Fruit fly (Drosophila melanogaster) whole organism, embryonic: Measurements from ENCODE around the gene ab.

Source experiments
- Atf3 ChIP-seq: fragments of 200-800 bp; sonication (Bioruptor generic); optimal IDR thresholded peaks from 3 replicates; lab custom pipeline; 2016; ENCODE audit warnings: missing biosample characterization, missing genetic modification characterization
- CG11093 ChIP-seq: fragments of 200-800 bp; sonication (Bioruptor generic); IDR thresholded peaks from 3 replicates; pipeline ENCODE4 v1.3.6; 2022; ENCODE audit warnings: missing biosample characterization, missing genetic modification characterization
- CG12744 ChIP-seq: fragments of 200-800 bp; sonication (Bioruptor generic); optimal IDR thresholded peaks from 2 replicates; lab custom pipeline; 2016; ENCODE audit warnings: missing biosample characterization, missing genetic modification characterization
- CG12769 ChIP-seq: fragments of 200-800 bp; sonication (Bioruptor generic); optimal IDR thresholded peaks from 2 replicates; lab custom pipeline; 2019; ENCODE audit warnings: missing biosample characterization, mild to moderate bottlenecking, missing genetic modification characterization, moderate library complexity
- CG16815 ChIP-seq: fragments of 200-800 bp; sonication (Bioruptor generic); optimal IDR thresholded peaks from 3 replicates; lab custom pipeline; 2017; ENCODE audit warnings: missing biosample characterization, mild to moderate bottlenecking, missing genetic modification characterization
- CG16863 ChIP-seq: fragments of 200-800 bp; sonication (Bioruptor generic); optimal IDR thresholded peaks from 3 replicates; lab custom pipeline; 2016; ENCODE audit warnings: missing biosample characterization, missing genetic modification characterization
- CG18599 ChIP-seq: fragments of 200-800 bp; sonication (Bioruptor generic); optimal IDR thresholded peaks from 3 replicates; lab custom pipeline; 2017; ENCODE audit warnings: missing biosample characterization, missing genetic modification characterization, mild to moderate bottlenecking, moderate library complexity, missing genetic modification reagents
- CG34376 ChIP-seq: fragments of 200-800 bp; sonication (Bioruptor generic); optimal IDR thresholded peaks from 2 replicates; lab custom pipeline; 2018; ENCODE audit warnings: missing biosample characterization, mild to moderate bottlenecking, missing genetic modification characterization
- CG3838 ChIP-seq: fragments of 200-800 bp; sonication (Bioruptor generic); optimal IDR thresholded peaks from 3 replicates; lab custom pipeline; 2016; ENCODE audit warnings: missing biosample characterization, missing genetic modification characterization
- CG43689 ChIP-seq: fragments of 200-800 bp; sonication (Bioruptor generic); IDR thresholded peaks from 2 replicates; pipeline ENCODE4 v1.3.6; 2022; ENCODE audit warnings: missing biosample characterization, missing genetic modification characterization
- CG5180 ChIP-seq: fragments of 200-800 bp; sonication (Bioruptor generic); optimal IDR thresholded peaks from 3 replicates; lab custom pipeline; 2017; ENCODE audit warnings: missing biosample characterization, missing genetic modification characterization, mild to moderate bottlenecking, moderate library complexity, missing genetic modification reagents
- CG6175 ChIP-seq: fragments of 200-800 bp; sonication (Bioruptor generic); IDR thresholded peaks from 3 replicates; pipeline ENCODE4 v1.3.6; 2022; ENCODE audit warnings: missing biosample characterization, missing genetic modification characterization
- CG7987 ChIP-seq: fragments of 200-800 bp; sonication (Bioruptor generic); optimal IDR thresholded peaks from 2 replicates; lab custom pipeline; 2018; ENCODE audit warnings: missing biosample characterization, mild to moderate bottlenecking, missing genetic modification characterization, moderate library complexity
- CG9932 ChIP-seq: fragments of 200-800 bp; sonication (Bioruptor generic); IDR thresholded peaks from 2 replicates; pipeline ENCODE4 v1.3.6; 2022; ENCODE audit warnings: missing biosample characterization, missing genetic modification characterization
- Deaf1 ChIP-seq: fragments of 200-800 bp; optimal IDR thresholded peaks from 3 replicates; lab custom pipeline; 2019; ENCODE audit warnings: missing biosample characterization, mild to moderate bottlenecking, missing genetic modification characterization, moderate library complexity
- Doc2 ChIP-seq: fragments of 200-800 bp; sonication (Bioruptor generic); IDR thresholded peaks from 2 replicates; pipeline ENCODE4 v1.3.6; 2022; ENCODE audit warnings: missing biosample characterization, missing genetic modification characterization
- E2f2 ChIP-seq: fragments of 200-800 bp; sonication (Bioruptor generic); IDR thresholded peaks from 2 replicates; pipeline ENCODE4 v1.3.6; 2022; ENCODE audit warnings: missing biosample characterization, missing genetic modification characterization
- Fer1 ChIP-seq: fragments of 200-800 bp; sonication (Bioruptor generic); optimal IDR thresholded peaks from 2 replicates; lab custom pipeline; 2017; ENCODE audit warnings: missing biosample characterization, mild to moderate bottlenecking, missing genetic modification characterization
- Fer3 ChIP-seq: fragments of 200-800 bp; sonication (Bioruptor generic); optimal IDR thresholded peaks from 2 replicates; lab custom pipeline; 2018; ENCODE audit warnings: missing biosample characterization, mild to moderate bottlenecking, missing genetic modification characterization, moderate library complexity
- GATAe ChIP-seq: fragments of 200-800 bp; sonication (Bioruptor generic); conservative IDR thresholded peaks from 2 replicates; pipeline ENCODE4 v1.3.6; 2022; ENCODE audit warnings: missing biosample characterization, missing genetic modification characterization
- HLH3B ChIP-seq: fragments of 200-800 bp; sonication (Bioruptor generic); IDR thresholded peaks from 2 replicates; pipeline ENCODE4 v1.3.6; 2022; ENCODE audit warnings: missing biosample characterization, missing genetic modification characterization
- Jarid2 ChIP-seq: fragments of 200-800 bp; sonication (Bioruptor generic); optimal IDR thresholded peaks from 3 replicates; lab custom pipeline; 2017; ENCODE audit warnings: mild to moderate bottlenecking, missing biosample characterization, missing genetic modification reagents, missing genetic modification characterization
- Med ChIP-seq: fragments of 200-800 bp; sonication (Bioruptor generic); peaks from one replicate; lab custom pipeline; 2016; ENCODE audit warnings: missing biosample characterization, missing genetic modification characterization, mild to moderate bottlenecking, inconsistent platforms, moderate library complexity
- NK7.1 ChIP-seq: fragments of 200-800 bp; sonication (Bioruptor generic); optimal IDR thresholded peaks from 3 replicates; lab custom pipeline; 2016; ENCODE audit warnings: missing biosample characterization, missing genetic modification characterization
- Neu2 ChIP-seq: fragments of 200-800 bp; sonication (Bioruptor generic); optimal IDR thresholded peaks from 3 replicates; lab custom pipeline; 2016; ENCODE audit warnings: missing biosample characterization, missing genetic modification characterization, borderline replicate concordance
- NfI ChIP-seq: fragments of 200-800 bp; sonication (Bioruptor generic); optimal IDR thresholded peaks from 3 replicates; lab custom pipeline; 2018; ENCODE audit warnings: missing biosample characterization, mild to moderate bottlenecking, missing genetic modification characterization, moderate library complexity
- caup ChIP-seq: fragments of 200-800 bp; sonication (Bioruptor generic); optimal IDR thresholded peaks from 3 replicates; lab custom pipeline; 2017; ENCODE audit warnings: missing biosample characterization, mild to moderate bottlenecking, missing genetic modification characterization, moderate library complexity; ENCODE audit not compliant: severe bottlenecking
- ci ChIP-seq: fragments of 200-800 bp; sonication (Bioruptor generic); IDR thresholded peaks from 3 replicates; pipeline ENCODE4 v1.3.6; 2022; ENCODE audit warnings: missing biosample characterization, missing genetic modification characterization
- cwo ChIP-seq: fragments of 200-800 bp; sonication (Bioruptor generic); optimal IDR thresholded peaks from 3 replicates; lab custom pipeline; 2017; ENCODE audit warnings: missing biosample characterization, missing genetic modification characterization, mild to moderate bottlenecking, moderate library complexity, missing genetic modification reagents
- dati ChIP-seq: fragments of 200-800 bp; sonication (Bioruptor generic); IDR thresholded peaks from 2 replicates; pipeline ENCODE4 v1.3.6; 2022; ENCODE audit warnings: missing biosample characterization, missing genetic modification characterization
- dmrt11E ChIP-seq: fragments of 200-800 bp; sonication (Bioruptor generic); optimal IDR thresholded peaks from 3 replicates; lab custom pipeline; 2018; ENCODE audit warnings: missing biosample characterization, mild to moderate bottlenecking, missing genetic modification characterization, moderate library complexity
- dmrt99B ChIP-seq: fragments of 200-800 bp; sonication (Bioruptor generic); optimal IDR thresholded peaks from 2 replicates; lab custom pipeline; 2018; ENCODE audit warnings: missing biosample characterization, mild to moderate bottlenecking, missing genetic modification characterization, moderate library complexity
- eyg ChIP-seq: fragments of 200-800 bp; sonication (Bioruptor generic); optimal IDR thresholded peaks from 3 replicates; lab custom pipeline; 2016; ENCODE audit warnings: missing biosample characterization, missing genetic modification characterization
- fd64A ChIP-seq: fragments of 200-800 bp; sonication (Bioruptor generic); optimal IDR thresholded peaks from 3 replicates; lab custom pipeline; 2018; ENCODE audit warnings: missing biosample characterization, mild to moderate bottlenecking, missing genetic modification characterization
- ftz-f1 ChIP-seq: fragments of 200-800 bp; sonication (Bioruptor generic); optimal IDR thresholded peaks from 2 replicates; lab custom pipeline; 2016; ENCODE audit warnings: missing biosample characterization, missing genetic modification characterization
- gcm2 ChIP-seq: fragments of 200-800 bp; sonication (Bioruptor generic); optimal IDR thresholded peaks from 2 replicates; lab custom pipeline; 2016; ENCODE audit warnings: missing biosample characterization, missing genetic modification characterization
- gsb ChIP-seq: fragments of 200-800 bp; sonication (Bioruptor generic); IDR thresholded peaks from 2 replicates; pipeline ENCODE4 v1.3.6; 2022; ENCODE audit warnings: missing biosample characterization, missing genetic modification characterization
- lab ChIP-seq: fragments of 200-800 bp; sonication (Bioruptor generic); optimal IDR thresholded peaks from 3 replicates; lab custom pipeline; 2017; ENCODE audit warnings: missing biosample characterization, missing genetic modification characterization, mild to moderate bottlenecking, moderate library complexity, missing genetic modification reagents
- pfk ChIP-seq: fragments of 200-800 bp; sonication (Bioruptor generic); optimal IDR thresholded peaks from 2 replicates; lab custom pipeline; 2018; ENCODE audit warnings: missing biosample characterization, mild to moderate bottlenecking, missing genetic modification characterization, moderate library complexity
- pnt ChIP-seq: fragments of 200-800 bp; sonication (Bioruptor generic); optimal IDR thresholded peaks from 3 replicates; lab custom pipeline; 2016; ENCODE audit warnings: missing biosample characterization, missing genetic modification characterization
- ranshi ChIP-seq: fragments of 200-800 bp; sonication (Bioruptor generic); IDR thresholded peaks from 2 replicates; pipeline ENCODE4 v1.3.6; 2022; ENCODE audit warnings: missing biosample characterization, missing genetic modification characterization
- sima ChIP-seq: fragments of 200-800 bp; sonication (Bioruptor generic); optimal IDR thresholded peaks from 2 replicates; lab custom pipeline; 2016; ENCODE audit warnings: missing biosample characterization, missing genetic modification characterization
- sob ChIP-seq: fragments of 200-800 bp; sonication (Bioruptor generic); IDR thresholded peaks from 2 replicates; pipeline ENCODE4 v1.3.6; 2022; ENCODE audit warnings: missing biosample characterization, missing genetic modification characterization
- stc ChIP-seq: fragments of 200-800 bp; sonication (Bioruptor generic); IDR thresholded peaks from 2 replicates; pipeline ENCODE4 v1.3.6; 2022; ENCODE audit warnings: missing biosample characterization, missing genetic modification characterization
- unpg ChIP-seq: fragments of 200-800 bp; sonication (Bioruptor generic); optimal IDR thresholded peaks from 3 replicates; lab custom pipeline; 2018; ENCODE audit warnings: missing biosample characterization, mild to moderate bottlenecking, missing genetic modification characterization, moderate library complexity
- vfl ChIP-seq: fragments of 200-800 bp; sonication (Bioruptor generic); optimal IDR thresholded peaks from 2 replicates; lab custom pipeline; 2016; ENCODE audit warnings: missing biosample characterization, missing genetic modification characterization
- vvl ChIP-seq: fragments of 200-800 bp; sonication (Bioruptor generic); IDR thresholded peaks from 2 replicates; pipeline ENCODE4 v1.3.6; 2022; ENCODE audit warnings: missing biosample characterization, missing genetic modification characterization
- yki ChIP-seq: fragments of >200 bp; optimal IDR thresholded peaks from 3 replicates; lab custom pipeline; 2018
- z ChIP-seq: fragments of 200-800 bp; sonication (Bioruptor generic); IDR thresholded peaks from 3 replicates; pipeline ENCODE4 v1.3.6; 2022; ENCODE audit warnings: missing biosample characterization, missing genetic modification characterization
- zen2 ChIP-seq: fragments of 200-800 bp; sonication (Bioruptor generic); IDR thresholded peaks from 3 replicates; pipeline ENCODE4 v1.3.6; 2022; ENCODE audit warnings: missing biosample characterization, missing genetic modification characterization; ENCODE audit not compliant: partially characterized antibody

The ab gene

dm6 chr2L:11271622-11272282 lies 61.3 kb downstream of the ab start (continued):
- TF ChIP-seq CG34376 (GFP tag; lab: Kevin White, UChicago) = peak; percentile 79
- TF ChIP-seq CG12769 (tag; lab: Kevin White, UChicago) = peak; percentile 99
- TF ChIP-seq zen2 (GFP tag; lab: Robert Waterston, UW) = no peak
- TF ChIP-seq NK7.1 = no peak
- peak; percentile 46; the same call in 1 of the 3 replicates for TF ChIP-seq ci (GFP tag; lab: Robert Waterston, UW)
- 0 out of 3 replicates have a peak, but pooled peaks have one; percentile 47 for TF ChIP-seq z
- TF ChIP-seq cwo = peak; percentile 96
- TF ChIP-seq CG12744 (GFP tag; lab: Kevin White, UChicago) = no peak
- TF ChIP-seq gsb (GFP tag; lab: Robert Waterston, UW) = no peak
- TF ChIP-seq CG6175 (GFP tag; lab: Robert Waterston, UW) = peak; percentile 54; the same call in 1 of the 3 replicates
- peak; percentile 40 for TF ChIP-seq CG18599
- TF ChIP-seq Deaf1 (tag; lab: Kevin White, UChicago) = peak; percentile 94
- TF ChIP-seq Fer3 (tag; lab: Kevin White, UChicago) = no peak
- TF ChIP-seq CG16815 = no peak
- no peak for TF ChIP-seq dmrt99B
- peak; percentile 73 for TF ChIP-seq ftz-f1 (GFP tag; lab: Kevin White, UChicago)
- TF ChIP-seq vfl (GFP tag; lab: Kevin White, UChicago) = no peak
- peak; percentile 61; the same call in 1 of the 2 replicates for TF ChIP-seq vvl (GFP tag; lab: Robert Waterston, UW)
- TF ChIP-seq CG5180 (GFP tag; lab: Kevin White, UChicago) = no peak
- TF ChIP-seq caup = peak; percentile 51
- TF ChIP-seq Fer1 (GFP tag; lab: Kevin White, UChicago) = peak; percentile 64
- no peak for TF ChIP-seq gcm2 (GFP tag; lab: Kevin White, UChicago)
- TF ChIP-seq CG7987 (GFP tag; lab: Kevin White, UChicago) = peak; percentile 7
- peak; percentile 44 for TF ChIP-seq Jarid2
- TF ChIP-seq dmrt11E = no peak
- TF ChIP-seq stc (GFP tag; lab: Robert Waterston, UW) = 0 out of 2 replicates have a peak, but pooled peaks have one; percentile 33
- peak; percentile 38; the same call in 1 of the 2 replicates for TF ChIP-seq CG9932
- TF ChIP-seq ranshi (GFP tag; lab: Robert Waterston, UW) = 0 out of 2 replicates have a peak, but pooled peaks have one; percentile 13
- TF ChIP-seq Neu2 = no peak
- TF ChIP-seq sob = peak; percentile 59; the same call in 1 of the 2 replicates
- TF ChIP-seq CG11093 (GFP tag; lab: Robert Waterston, UW) = no peak
- TF ChIP-seq unpg (GFP tag; lab: Kevin White, UChicago) = no peak
- TF ChIP-seq fd64A (GFP tag; lab: Kevin White, UChicago) = no peak
- no peak for TF ChIP-seq HLH3B (GFP tag; lab: Robert Waterston, UW)
- peak; percentile 86 for TF ChIP-seq E2f2 (GFP tag; lab: Robert Waterston, UW)
- TF ChIP-seq Doc2 (GFP tag; lab: Robert Waterston, UW) = no peak
- no peak for TF ChIP-seq CG3838 (GFP tag; lab: Kevin White, UChicago)
- no peak for TF ChIP-seq dati (GFP tag; lab: Robert Waterston, UW)
- peak; percentile 42 for TF ChIP-seq Atf3 (GFP tag; lab: Kevin White, UChicago)
- peak; percentile 77 for TF ChIP-seq lab (GFP tag; lab: Kevin White, UChicago)
- no peak for TF ChIP-seq eyg (GFP tag; lab: Kevin White, UChicago)
- no peak for TF ChIP-seq pnt
- TF ChIP-seq GATAe (GFP tag; lab: Robert Waterston, UW) = peak; percentile 56; the same call in 1 of the 2 replicates
- TF ChIP-seq CG16863 (GFP tag; lab: Kevin White, UChicago) = no peak
- TF ChIP-seq Med = peak; percentile 85
- TF ChIP-seq pfk (GFP tag; lab: Kevin White, UChicago) = no peak
- no peak for TF ChIP-seq CG43689
- TF ChIP-seq NfI (GFP tag; lab: Kevin White, UChicago) = no peak
- TF ChIP-seq sima (GFP tag; lab: Kevin White, UChicago) = no peak
- no peak for TF ChIP-seq yki (lab: Kevin White, UChicago)
